Worm (Caenorhabditis elegans) whole organism, young adult: ENCODE measurements around the gene F53F4.12.

Experiments
- B0019.2 ChIP-seq: fragments of 200-800 bp; sonication (Bioruptor generic); conservative IDR thresholded peaks from 2 replicates; pipeline ENCODE4 v1.3.6; 2022; ENCODE audit warnings: missing genetic modification reagents, missing genetic modification characterization, missing compliant biosample characterization
- B0336.3 ChIP-seq: fragments of 200-800 bp; sonication (Bioruptor generic); IDR thresholded peaks from 2 replicates; pipeline ENCODE4 v1.3.6; 2022; ENCODE audit warnings: missing genetic modification characterization, missing compliant biosample characterization
- F23B12.7 ChIP-seq: sonication (generic microtip); optimal IDR thresholded peaks from 2 replicates; lab custom pipeline; 2017; ENCODE audit warnings: missing genetic modification characterization, mild to moderate bottlenecking, missing compliant biosample characterization, antibody characterized with exemption, moderate library complexity; ENCODE audit not compliant: insufficient read depth
- F39B2.1 ChIP-seq: fragments of 200-800 bp; sonication (Bioruptor generic); IDR thresholded peaks from 2 replicates; pipeline ENCODE4 v1.3.6; 2022; ENCODE audit warnings: missing genetic modification reagents, missing genetic modification characterization, missing compliant biosample characterization
- Y53F4B.3 ChIP-seq: fragments of 200-800 bp; sonication (Bioruptor generic); IDR thresholded peaks from 2 replicates; pipeline ENCODE4 v1.3.6; 2022; ENCODE audit warnings: missing genetic modification reagents, missing genetic modification characterization, missing compliant biosample characterization
- Y95B8A.8 ChIP-seq: fragments of 200-800 bp; sonication (Bioruptor generic); IDR thresholded peaks from 2 replicates; pipeline ENCODE4 v1.3.6; 2022; ENCODE audit warnings: missing genetic modification reagents, missing genetic modification characterization, missing compliant biosample characterization
- athp-1 ChIP-seq: sonication (generic microtip); optimal IDR thresholded peaks from 2 replicates; lab custom pipeline; 2017; ENCODE audit warnings: mild to moderate bottlenecking, missing genetic modification characterization, missing compliant biosample characterization
- attf-6 ChIP-seq: fragments of 200-800 bp; sonication (Bioruptor generic); IDR thresholded peaks from 2 replicates; pipeline ENCODE4 v1.3.6; 2022; ENCODE audit warnings: missing genetic modification reagents, missing genetic modification characterization, missing compliant biosample characterization
- bed-1 ChIP-seq: fragments of 200-800 bp; sonication (Bioruptor generic); IDR thresholded peaks from 2 replicates; pipeline ENCODE4 v1.3.6; 2022; ENCODE audit warnings: missing genetic modification reagents, missing genetic modification characterization, missing compliant biosample characterization
- cebp-1 ChIP-seq, 2 experiments: fragments of 200-800 bp in 1 of 2; sonication (Bioruptor generic) in 1 of 2; sonication (generic microtip) in 1 of 2; IDR thresholded peaks in 1 of 2; optimal IDR thresholded peaks in 1 of 2; 2 replicates each; pipeline versions ENCODE4 v1.3.6 to Lab custom; 2017 to 2022; ENCODE audit warnings: missing compliant biosample characterization in 2 of 2, missing genetic modification characterization in 2 of 2, mild to moderate bottlenecking in 1 of 2, missing genetic modification reagents in 1 of 2, moderate library complexity in 1 of 2
- ceh-100 ChIP-seq: fragments of 200-800 bp; sonication (Bioruptor generic); IDR thresholded peaks from 2 replicates; pipeline ENCODE4 v1.3.6; 2022; ENCODE audit warnings: missing genetic modification reagents, missing genetic modification characterization, missing compliant biosample characterization
- chd-7 ChIP-seq: sonication (generic microtip); optimal IDR thresholded peaks from 2 replicates; lab custom pipeline; 2016; ENCODE audit warnings: mild to moderate bottlenecking, missing genetic modification characterization, moderate library complexity, missing compliant biosample characterization
- ekl-4 ChIP-seq: fragments of 200-800 bp; sonication (Bioruptor generic); IDR thresholded peaks from 2 replicates; pipeline ENCODE4 v1.3.6; 2022; ENCODE audit warnings: missing genetic modification reagents, missing genetic modification characterization, missing compliant biosample characterization
- ets-4 ChIP-seq: fragments of 200-800 bp; sonication (Bioruptor generic); optimal IDR thresholded peaks from 2 replicates; lab custom pipeline; 2018; ENCODE audit warnings: mild to moderate bottlenecking, missing genetic modification characterization, missing compliant biosample characterization
- gei-17 ChIP-seq: fragments of 200-800 bp; sonication (Bioruptor generic); optimal IDR thresholded peaks from 2 replicates; lab custom pipeline; 2018; ENCODE audit warnings: mild to moderate bottlenecking, missing genetic modification characterization, missing compliant biosample characterization
- hsf-1 ChIP-seq: fragments of 200-800 bp; sonication (Bioruptor generic); IDR thresholded peaks from 2 replicates; pipeline ENCODE4 v1.3.6; 2022; ENCODE audit warnings: missing genetic modification reagents, missing genetic modification characterization, missing compliant biosample characterization
- let-607 ChIP-seq, 2 experiments: fragments of 200-800 bp in 1 of 2; sonication (Bioruptor generic) in 1 of 2; sonication (generic microtip) in 1 of 2; optimal IDR thresholded peaks; 2 replicates each; lab custom pipeline; 2016 to 2018; ENCODE audit warnings: mild to moderate bottlenecking in 2 of 2, missing compliant biosample characterization in 2 of 2, missing genetic modification characterization in 2 of 2, moderate library complexity in 2 of 2, missing genotype in 1 of 2
- lin-26 ChIP-seq: fragments of 200-800 bp; sonication (Bioruptor generic); IDR thresholded peaks from 2 replicates; pipeline ENCODE4 v1.3.6; 2022; ENCODE audit warnings: missing genetic modification reagents, missing genetic modification characterization, missing compliant biosample characterization
- lsl-1 ChIP-seq: fragments of 200-800 bp; sonication (Bioruptor generic); optimal IDR thresholded peaks from 2 replicates; lab custom pipeline; 2018; ENCODE audit warnings: mild to moderate bottlenecking, missing genetic modification characterization, moderate library complexity, missing compliant biosample characterization
- madf-3 ChIP-seq: fragments of 200-800 bp; sonication (Bioruptor generic); IDR thresholded peaks from 2 replicates; pipeline ENCODE4 v1.3.6; 2022; ENCODE audit warnings: missing genetic modification reagents, missing genetic modification characterization, missing compliant biosample characterization
- madf-6 ChIP-seq: fragments of 200-800 bp; sonication (Bioruptor generic); IDR thresholded peaks from 2 replicates; pipeline ENCODE4 v1.3.6; 2022; ENCODE audit warnings: missing genetic modification reagents, missing genetic modification characterization, missing compliant biosample characterization
- nfya-2 ChIP-seq: fragments of 200-800 bp; sonication (Bioruptor generic); IDR thresholded peaks from 2 replicates; pipeline ENCODE4 v1.3.6; 2022; ENCODE audit warnings: missing genetic modification reagents, missing genetic modification characterization, missing compliant biosample characterization
- pha-4 ChIP-seq: fragments of 150-350 bp; sonication (generic microtip); optimal IDR thresholded peaks from 2 replicates; lab custom pipeline; 2014; ENCODE audit warnings: missing biosample characterization, missing genetic modification reagents, missing genetic modification characterization
- rcor-1 ChIP-seq: fragments of 200-800 bp; sonication (Bioruptor generic); IDR thresholded peaks from 2 replicates; pipeline ENCODE4 v1.3.6; 2022; ENCODE audit warnings: missing genetic modification reagents, missing genetic modification characterization, missing compliant biosample characterization
- tlf-1 ChIP-seq: fragments of 200-800 bp; sonication (Bioruptor generic); optimal IDR thresholded peaks from 2 replicates; lab custom pipeline; 2018; ENCODE audit warnings: mild to moderate bottlenecking, missing genetic modification characterization, missing compliant biosample characterization
- xnd-1 ChIP-seq: sonication (generic microtip); optimal IDR thresholded peaks from 2 replicates; lab custom pipeline; 2016; ENCODE audit warnings: missing genotype, missing genetic modification reagents, missing genetic modification characterization, missing compliant biosample characterization
- zfh-2 ChIP-seq: fragments of 200-800 bp; sonication (Bioruptor generic); conservative IDR thresholded peaks from 2 replicates; pipeline ENCODE4 v1.3.6; 2022; ENCODE audit warnings: missing genetic modification reagents, missing genetic modification characterization, missing compliant biosample characterization
- ztf-3 ChIP-seq: fragments of 200-800 bp; sonication (Bioruptor generic); optimal IDR thresholded peaks from 2 replicates; lab custom pipeline; 2018; ENCODE audit warnings: mild to moderate bottlenecking, missing genetic modification characterization, missing compliant biosample characterization

F53F4.12 gene

ce11 chrV:13621720-13622119 lies 4.1 kb upstream of the F53F4.12 start, which contains the start of gene F53F4.16:
Gene F53F4.16 (minus strand): TSS chrV:13621820.
- TF ChIP-seq ets-4 (GFP tag; lab: Kevin White, UChicago), result no peak
- TF ChIP-seq Y95B8A.8 (GFP tag; lab: Robert Waterston, UW), result no peak
- TF ChIP-seq B0336.3 (GFP tag; lab: Robert Waterston, UW), result no peak
- no peak for TF ChIP-seq B0019.2 (GFP tag; lab: Robert Waterston, UW)
- no peak for TF ChIP-seq pha-4 (tag; lab: Kevin White, UChicago)

DNA sequence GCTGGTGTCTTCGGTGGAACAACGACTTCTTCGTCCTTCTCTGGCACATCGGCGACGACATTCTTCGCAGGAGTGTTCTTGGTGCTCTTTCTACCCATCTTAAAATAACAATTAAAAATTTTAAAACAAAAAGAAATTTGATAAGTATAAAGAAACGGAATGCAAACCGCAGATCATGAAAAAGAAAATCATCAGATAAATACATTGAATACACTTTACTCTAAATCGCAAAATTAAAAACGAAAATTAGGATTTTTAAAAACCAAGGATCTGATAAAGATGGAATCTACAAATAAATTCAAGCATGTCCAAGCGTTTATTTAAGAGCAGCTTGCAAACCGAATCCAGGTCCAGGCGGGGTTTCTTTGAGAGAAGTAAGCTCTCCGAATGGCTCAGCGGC lies 1.4 kb upstream of the F53F4.12 start, which contains the start of gene F53F4.11:
Gene F53F4.11, minus strand, starts transcription at position 101 of the 400 bp plus-strand sequence.
- TF ChIP-seq xnd-1 (tag; lab: Kevin White, UChicago) (no peak), F39B2.1 (no peak), attf-6 (0 out of 2 replicates have a peak, but pooled peaks have one; percentile 34), tlf-1 (peak; percentile 18), hsf-1 (GFP tag; lab: Robert Waterston, UW) (peak; percentile 49; the same call in 1 of the 2 replicates), lsl-1 (GFP tag; lab: Kevin White, UChicago) (peak; percentile 8), madf-6 (GFP tag; lab: Robert Waterston, UW) (peak; percentile 50), madf-3 (GFP tag; lab: Robert Waterston, UW) (0 out of 2 replicates have a peak, but pooled peaks have one; percentile 73), bed-1 (GFP tag; lab: Robert Waterston, UW) (no peak), chd-7 (tag; lab: Kevin White, UChicago) (peak; percentile 2), ceh-100 (0 out of 2 replicates have a peak, but pooled peaks have one; percentile 24)
- TF ChIP-seq, all 124 proteins: peak for 8

DNA sequence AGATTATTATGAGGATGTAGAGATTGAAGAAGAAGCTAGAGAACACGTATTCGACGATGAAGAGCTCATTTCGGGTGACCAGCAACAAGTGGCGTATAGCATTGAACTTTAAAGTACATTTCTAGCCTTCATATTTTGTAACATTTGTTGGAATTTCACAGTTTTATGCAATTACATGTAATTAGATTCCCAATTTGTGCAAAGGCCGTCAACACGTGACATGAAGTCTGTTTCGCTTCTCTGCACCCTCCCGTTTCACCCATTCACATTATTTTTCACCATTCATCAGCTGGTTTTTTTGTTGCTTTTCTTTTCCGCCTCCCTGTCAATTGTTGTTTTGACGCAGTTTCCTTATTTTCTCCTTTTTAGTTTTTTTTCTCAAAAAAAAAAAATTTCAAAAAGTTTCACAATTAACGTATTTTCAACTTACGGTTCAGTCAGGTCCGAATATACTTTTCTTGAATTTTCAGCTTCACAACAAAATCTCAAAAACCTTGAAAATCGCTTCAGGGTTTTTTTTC lies 1.3 kb downstream of the F53F4.12 start, which contains the start of gene sde-2:
Gene sde-2, plus strand, starts transcription at position 471 of the 521 bp plus-strand sequence.
- TF ChIP-seq cebp-1 (GFP tag; IDR thresholded peaks at IDR 0.05; lab: Robert Waterston, UW), result no peak
- peak; percentile 7 for TF ChIP-seq cebp-1 (tag; optimal IDR thresholded peaks at IDR 0.05; lab: Kevin White, UChicago)
- TF ChIP-seq nfya-2 (GFP tag; lab: Robert Waterston, UW), result no peak

- no peak for TF ChIP-seq athp-1 (tag; lab: Kevin White, UChicago)
These were observed 8.3 kb downstream of the F53F4.12 start, which contains the start of gene H37A05.2 for ce11 chrV:13634149-13634548. Gene H37A05.2 (minus strand): TSS chrV:13634249.

DNA sequence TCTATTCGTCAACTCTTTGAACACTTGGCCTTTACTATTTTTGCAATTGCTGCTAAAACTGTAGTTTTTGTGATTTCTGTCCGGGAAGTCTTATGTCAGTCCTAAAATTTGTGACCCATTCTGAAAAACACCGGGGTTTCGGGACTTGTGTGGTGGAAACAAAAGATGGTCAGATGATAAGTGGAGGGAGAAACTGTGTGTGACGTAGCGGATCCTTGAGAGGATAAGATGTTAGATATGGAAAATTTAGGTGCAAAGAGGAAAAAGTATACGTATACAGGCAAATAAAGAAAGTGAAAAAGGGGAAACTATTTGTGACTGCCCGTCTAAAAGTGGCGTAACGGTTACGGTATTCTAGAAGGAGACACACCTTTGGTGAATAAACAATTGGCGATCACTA lies 10.6 kb downstream of the F53F4.12 start:
- no peak for TF ChIP-seq gei-17 (GFP tag; lab: Kevin White, UChicago)
- no peak for TF ChIP-seq B0336.3 (GFP tag; lab: Robert Waterston, UW)
- TF ChIP-seq ztf-3 (GFP tag; lab: Kevin White, UChicago), result no peak
- no peak for TF ChIP-seq ekl-4 (GFP tag; lab: Robert Waterston, UW)
- TF ChIP-seq lin-26 (GFP tag; lab: Robert Waterston, UW), result no peak
- no peak for TF ChIP-seq let-607 (tag; optimal IDR thresholded peaks at IDR 0.05; lab: Kevin White, UChicago)
- no peak for TF ChIP-seq lsl-1 (GFP tag; lab: Kevin White, UChicago)
- TF ChIP-seq F23B12.7 (tag; lab: Kevin White, UChicago), result no peak
- TF ChIP-seq Y53F4B.3 (GFP tag; lab: Robert Waterston, UW), result no peak
- no peak for TF ChIP-seq zfh-2 (GFP tag; lab: Robert Waterston, UW)
- TF ChIP-seq rcor-1 (GFP tag; lab: Robert Waterston, UW), result no peak
- TF ChIP-seq, all 124 proteins: peak for 0
